Fruit fly (Drosophila melanogaster) whole organism, embryonic: Measurements from ENCODE around the gene CG42393.

Experiments
- BEAF-32 ChIP-seq: fragments of 200-800 bp; sonication (Bioruptor generic); optimal IDR thresholded peaks from 3 replicates; lab custom pipeline; 2017; ENCODE audit warnings: missing biosample characterization, missing genetic modification characterization, mild to moderate bottlenecking, moderate library complexity, missing genetic modification reagents
- Blimp-1 ChIP-seq: fragments of 200-800 bp; sonication (Bioruptor generic); optimal IDR thresholded peaks from 3 replicates; lab custom pipeline; 2018; ENCODE audit warnings: missing biosample characterization, missing genetic modification characterization, mild to moderate bottlenecking, moderate library complexity, missing genetic modification reagents
- CG10565 ChIP-seq: fragments of 200-800 bp; sonication (Bioruptor generic); optimal IDR thresholded peaks from 3 replicates; lab custom pipeline; 2016; ENCODE audit warnings: missing biosample characterization, mild to moderate bottlenecking, missing genetic modification characterization
- CG11093 ChIP-seq: fragments of 200-800 bp; sonication (Bioruptor generic); IDR thresholded peaks from 3 replicates; pipeline ENCODE4 v1.3.6; 2022; ENCODE audit warnings: missing biosample characterization, missing genetic modification characterization
- CG11504 ChIP-seq: fragments of 200-800 bp; sonication (Bioruptor generic); optimal IDR thresholded peaks from 3 replicates; lab custom pipeline; 2019; ENCODE audit warnings: missing biosample characterization, mild to moderate bottlenecking, missing genetic modification characterization, moderate library complexity
- CG14710 ChIP-seq: fragments of 200-800 bp; sonication (Bioruptor generic); optimal IDR thresholded peaks from 3 replicates; lab custom pipeline; 2019; ENCODE audit warnings: missing biosample characterization, mild to moderate bottlenecking, missing genetic modification characterization, moderate library complexity
- CG15269 ChIP-seq: fragments of 200-800 bp; sonication (Bioruptor generic); optimal IDR thresholded peaks from 2 replicates; lab custom pipeline; 2018; ENCODE audit warnings: missing biosample characterization, mild to moderate bottlenecking, missing genetic modification characterization, moderate library complexity
- CG16863 ChIP-seq: fragments of 200-800 bp; sonication (Bioruptor generic); optimal IDR thresholded peaks from 3 replicates; lab custom pipeline; 2016; ENCODE audit warnings: missing biosample characterization, missing genetic modification characterization
- CG17361 ChIP-seq: fragments of 200-800 bp; sonication (Bioruptor generic); IDR thresholded peaks from 3 replicates; pipeline ENCODE4 v1.3.6; 2022; ENCODE audit warnings: missing biosample characterization, missing genetic modification characterization
- CG17568 ChIP-seq: fragments of 200-800 bp; sonication (Bioruptor generic); optimal IDR thresholded peaks from 2 replicates; lab custom pipeline; 2018; ENCODE audit warnings: missing biosample characterization, mild to moderate bottlenecking, missing genetic modification characterization, moderate library complexity
- CG33557 ChIP-seq: fragments of 200-800 bp; sonication (Bioruptor generic); optimal IDR thresholded peaks from 2 replicates; lab custom pipeline; 2019; ENCODE audit warnings: missing biosample characterization, mild to moderate bottlenecking, missing genetic modification characterization, moderate library complexity
- CG3726 ChIP-seq: fragments of 200-800 bp; sonication (Bioruptor generic); IDR thresholded peaks from 3 replicates; pipeline ENCODE4, ENCODE4 v1.3.6; 2022; ENCODE audit warnings: missing biosample characterization, missing genetic modification characterization
- CG4617 ChIP-seq: fragments of 200-800 bp; sonication (Bioruptor generic); optimal IDR thresholded peaks from 3 replicates; lab custom pipeline; 2016; ENCODE audit warnings: missing biosample characterization, missing genetic modification characterization, borderline replicate concordance
- CG6175 ChIP-seq: fragments of 200-800 bp; sonication (Bioruptor generic); IDR thresholded peaks from 3 replicates; pipeline ENCODE4 v1.3.6; 2022; ENCODE audit warnings: missing biosample characterization, missing genetic modification characterization
- CG7372 ChIP-seq: fragments of 200-800 bp; sonication (Bioruptor generic); IDR thresholded peaks from 2 replicates; pipeline ENCODE4 v1.3.6; 2022; ENCODE audit warnings: missing biosample characterization, missing genetic modification characterization
- CG8388 ChIP-seq: fragments of 200-800 bp; sonication (Bioruptor generic); optimal IDR thresholded peaks from 2 replicates; lab custom pipeline; 2019; ENCODE audit warnings: missing biosample characterization, mild to moderate bottlenecking, missing genetic modification characterization, moderate library complexity
- CG8478 ChIP-seq: fragments of >200 bp; optimal IDR thresholded peaks from 2 replicates; lab custom pipeline; 2018
- CG8765 ChIP-seq: fragments of 200-800 bp; sonication (Bioruptor generic); IDR thresholded peaks from 2 replicates; pipeline ENCODE4 v1.3.6; 2022; ENCODE audit warnings: missing biosample characterization, missing genetic modification characterization
- CG9876 ChIP-seq: fragments of 200-800 bp; sonication (Bioruptor generic); optimal IDR thresholded peaks from 2 replicates; lab custom pipeline; 2016; ENCODE audit warnings: missing biosample characterization, missing genetic modification characterization
- Camta ChIP-seq: fragments of 200-800 bp; sonication (Bioruptor generic); optimal IDR thresholded peaks from 2 replicates; lab custom pipeline; 2016; ENCODE audit warnings: missing biosample characterization, missing genetic modification characterization
- Dip2 ChIP-seq: fragments of 200-800 bp; sonication (Bioruptor generic); IDR thresholded peaks from 2 replicates; pipeline ENCODE4 v1.3.6; 2022; ENCODE audit warnings: missing biosample characterization, missing genetic modification characterization
- Dref ChIP-seq: fragments of 200-800 bp; sonication (Bioruptor generic); IDR thresholded peaks from 2 replicates; pipeline ENCODE4 v1.3.6; 2022; ENCODE audit warnings: missing biosample characterization, missing genetic modification characterization
- Fer3 ChIP-seq: fragments of 200-800 bp; sonication (Bioruptor generic); optimal IDR thresholded peaks from 2 replicates; lab custom pipeline; 2018; ENCODE audit warnings: missing biosample characterization, mild to moderate bottlenecking, missing genetic modification characterization, moderate library complexity
- Gsc ChIP-seq: fragments of 200-800 bp; sonication (Bioruptor generic); IDR thresholded peaks from 2 replicates; pipeline ENCODE4 v1.3.6; 2022; ENCODE audit warnings: missing biosample characterization, missing genetic modification characterization
- HLH4C ChIP-seq: fragments of 200-800 bp; sonication (Bioruptor generic); IDR thresholded peaks from 3 replicates; pipeline ENCODE4 v1.3.6; 2022; ENCODE audit warnings: missing biosample characterization, missing genetic modification characterization; ENCODE audit not compliant: partially characterized antibody
- Hmr ChIP-seq: fragments of 200-800 bp; sonication (Bioruptor generic); optimal IDR thresholded peaks from 3 replicates; lab custom pipeline; 2017; ENCODE audit warnings: mild to moderate bottlenecking, missing biosample characterization, missing genetic modification reagents, missing genetic modification characterization
- Neu2 ChIP-seq: fragments of 200-800 bp; sonication (Bioruptor generic); optimal IDR thresholded peaks from 3 replicates; lab custom pipeline; 2016; ENCODE audit warnings: missing biosample characterization, missing genetic modification characterization, borderline replicate concordance
- Pdp1 ChIP-seq, 2 experiments: fragments of 200-800 bp; sonication (Bioruptor generic); optimal IDR thresholded peaks; 3 replicates each; lab custom pipeline; 2016; ENCODE audit warnings: missing biosample characterization in 2 of 2, missing genetic modification characterization in 2 of 2, mild to moderate bottlenecking in 1 of 2, moderate library complexity in 1 of 2
- Rfx ChIP-seq: fragments of 200-800 bp; sonication (Bioruptor generic); IDR thresholded peaks from 2 replicates; pipeline ENCODE4 v1.3.6; 2022; ENCODE audit warnings: missing biosample characterization, missing genetic modification characterization
- Taf1 ChIP-seq: fragments of 200-800 bp; sonication (Bioruptor generic); IDR thresholded peaks from 2 replicates; pipeline ENCODE4 v1.3.6; 2022; ENCODE audit warnings: missing biosample characterization, missing genetic modification characterization
- bcd ChIP-seq: fragments of 200-800 bp; sonication (Bioruptor generic); optimal IDR thresholded peaks from 2 replicates; lab custom pipeline; 2017; ENCODE audit warnings: missing biosample characterization, mild to moderate bottlenecking, missing genetic modification characterization
- br ChIP-seq: fragments of >200 bp; optimal IDR thresholded peaks from 2 replicates; lab custom pipeline; 2017
- ci ChIP-seq: fragments of 200-800 bp; sonication (Bioruptor generic); IDR thresholded peaks from 3 replicates; pipeline ENCODE4 v1.3.6; 2022; ENCODE audit warnings: missing biosample characterization, missing genetic modification characterization
- dati ChIP-seq: fragments of 200-800 bp; sonication (Bioruptor generic); IDR thresholded peaks from 2 replicates; pipeline ENCODE4 v1.3.6; 2022; ENCODE audit warnings: missing biosample characterization, missing genetic modification characterization
- fd102C ChIP-seq: fragments of 200-800 bp; sonication (Bioruptor generic); optimal IDR thresholded peaks from 2 replicates; lab custom pipeline; 2018; ENCODE audit warnings: missing biosample characterization, mild to moderate bottlenecking, missing genetic modification characterization, moderate library complexity
- ftz-f1 ChIP-seq: fragments of 200-800 bp; sonication (Bioruptor generic); optimal IDR thresholded peaks from 2 replicates; lab custom pipeline; 2016; ENCODE audit warnings: missing biosample characterization, missing genetic modification characterization
- gce ChIP-seq: fragments of 200-800 bp; sonication (Bioruptor generic); IDR thresholded peaks from 3 replicates; pipeline ENCODE4 v1.3.6; 2022; ENCODE audit warnings: missing biosample characterization, missing genetic modification characterization
- hkb ChIP-seq, 2 experiments: fragments of 200-800 bp in 1 of 2; fragments of >200 bp in 1 of 2; sonication (Bioruptor generic) in 1 of 2; IDR thresholded peaks in 1 of 2; optimal IDR thresholded peaks in 1 of 2; 2 replicates each; pipeline versions ENCODE4 v1.3.6 to Lab custom; 2017 to 2022; ENCODE audit warnings: missing biosample characterization in 1 of 2, missing genetic modification characterization in 1 of 2
- maf-S ChIP-seq: fragments of 200-800 bp; sonication (Bioruptor generic); optimal IDR thresholded peaks from 2 replicates; lab custom pipeline; 2016; ENCODE audit warnings: missing biosample characterization, missing genetic modification characterization
- nerfin-1 ChIP-seq: fragments of 200-800 bp; sonication (Bioruptor generic); optimal IDR thresholded peaks from 3 replicates; lab custom pipeline; 2019; ENCODE audit warnings: missing biosample characterization, mild to moderate bottlenecking, missing genetic modification characterization, moderate library complexity
- nom ChIP-seq: fragments of 200-800 bp; sonication (Bioruptor generic); optimal IDR thresholded peaks from 2 replicates; lab custom pipeline; 2017; ENCODE audit warnings: missing biosample characterization, missing genetic modification characterization, mild to moderate bottlenecking, moderate library complexity, missing genetic modification reagents
- p53 ChIP-seq: fragments of 200-800 bp; sonication (Bioruptor generic); optimal IDR thresholded peaks from 2 replicates; lab custom pipeline; 2016; ENCODE audit warnings: missing biosample characterization, missing genetic modification characterization
- psq ChIP-seq: fragments of 200-800 bp; sonication (Bioruptor generic); optimal IDR thresholded peaks from 2 replicates; lab custom pipeline; 2017; ENCODE audit warnings: missing biosample characterization, missing genetic modification characterization
- ro ChIP-seq: fragments of 200-800 bp; sonication (Bioruptor generic); IDR thresholded peaks from 2 replicates; pipeline ENCODE4 v1.3.6; 2022; ENCODE audit warnings: missing biosample characterization, missing genetic modification characterization
- stwl ChIP-seq: fragments of 200-800 bp; sonication (Bioruptor generic); optimal IDR thresholded peaks from 3 replicates; lab custom pipeline; 2018; ENCODE audit warnings: missing biosample characterization, mild to moderate bottlenecking, missing genetic modification characterization, moderate library complexity
- wdn ChIP-seq: fragments of 200-800 bp; sonication (Bioruptor generic); IDR thresholded peaks from 2 replicates; pipeline ENCODE4 v1.3.6; 2022; ENCODE audit warnings: missing biosample characterization, missing genetic modification characterization
- zen ChIP-seq: fragments of 200-800 bp; sonication (Bioruptor generic); optimal IDR thresholded peaks from 3 replicates; lab custom pipeline; 2018; ENCODE audit warnings: missing biosample characterization, mild to moderate bottlenecking, missing genetic modification characterization, moderate library complexity

Gene CG42393

dm6 chr3L:18003054-18003871 lies 39.3 kb upstream of the CG42393 start (continued):
- TF ChIP-seq hkb (optimal IDR thresholded peaks at IDR 0.05; lab: Kevin White, UChicago): no peak
- TF ChIP-seq hkb (GFP tag; IDR thresholded peaks at IDR 0.05; lab: Robert Waterston, UW): no peak
- TF ChIP-seq BEAF-32: no peak
- no peak for TF ChIP-seq wdn
- TF ChIP-seq CG6175 (GFP tag; lab: Robert Waterston, UW): no peak
- no peak for TF ChIP-seq Dref (GFP tag; lab: Robert Waterston, UW)
- no peak for TF ChIP-seq psq (GFP tag; lab: Kevin White, UChicago)
- no peak for TF ChIP-seq ci
- TF ChIP-seq CG11093 (GFP tag; lab: Robert Waterston, UW): no peak
- peak; percentile 60 for TF ChIP-seq nerfin-1
- TF ChIP-seq zen: peak; percentile 13
- no peak for TF ChIP-seq CG3726 (GFP tag; lab: Robert Waterston, UW)
- no peak for TF ChIP-seq Dip2 (GFP tag; lab: Robert Waterston, UW)
- TF ChIP-seq Camta: no peak
- TF ChIP-seq CG17361: peak; percentile 76
- peak; percentile 77 for TF ChIP-seq CG11504 (tag; lab: Kevin White, UChicago)
- peak; percentile 56 for TF ChIP-seq CG14710 (tag; lab: Kevin White, UChicago)
- TF ChIP-seq CG8388 (GFP tag; lab: Kevin White, UChicago): peak; percentile 55
- no peak for TF ChIP-seq Neu2
- no peak for TF ChIP-seq CG9876 (GFP tag; lab: Kevin White, UChicago)
- TF ChIP-seq Blimp-1: peak; percentile 66
- peak; percentile 76 for TF ChIP-seq CG33557 (GFP tag; lab: Kevin White, UChicago)
- no peak for TF ChIP-seq CG16863 (GFP tag; lab: Kevin White, UChicago)
- TF ChIP-seq nom (GFP tag; lab: Kevin White, UChicago): no peak
- TF ChIP-seq br: no peak
- TF ChIP-seq fd102C (GFP tag; lab: Kevin White, UChicago): no peak
- TF ChIP-seq bcd (GFP tag; lab: Kevin White, UChicago): peak; percentile 21
- TF ChIP-seq Taf1 (GFP tag; lab: Robert Waterston, UW): no peak; the same call in 1 of the 2 replicates
- no peak for TF ChIP-seq ro (GFP tag; lab: Robert Waterston, UW)
- TF ChIP-seq CG8765 (GFP tag; lab: Robert Waterston, UW): no peak
- TF ChIP-seq Rfx (GFP tag; lab: Robert Waterston, UW): peak; percentile 32
- TF ChIP-seq Hmr: peak; percentile 64
- peak; percentile 78 for TF ChIP-seq CG15269 (tag; lab: Kevin White, UChicago)
- TF ChIP-seq HLH4C (GFP tag; lab: Robert Waterston, UW): no peak
- TF ChIP-seq CG10565 (GFP tag; lab: Kevin White, UChicago): no peak
- TF ChIP-seq gce: no peak
- TF ChIP-seq CG8478: no peak
- no peak for TF ChIP-seq Gsc (GFP tag; lab: Robert Waterston, UW)
- no peak for TF ChIP-seq dati
- peak; percentile 30 for TF ChIP-seq CG17568 (GFP tag; lab: Kevin White, UChicago)
- no peak for TF ChIP-seq maf-S
- no peak for TF ChIP-seq CG4617 (GFP tag; lab: Kevin White, UChicago)

- TF ChIP-seq ftz-f1 (GFP tag; lab: Kevin White, UChicago) (peak; percentile 7), p53 (no peak), Fer3 (tag; lab: Kevin White, UChicago) (no peak), Pdp1 (GFP tag; optimal IDR thresholded peaks at IDR 0.05; lab: Kevin White, UChicago) (peak in 1 of 2 experiments; percentile 91), stwl (tag; lab: Kevin White, UChicago) (no peak), CG7372 (GFP tag; lab: Robert Waterston, UW) (no peak)
These were observed 38.7 kb upstream of the CG42393 start for dm6 chr3L:18003872-18004149.
